Worm (Caenorhabditis elegans): ENCODE measurements around the gene nhx-6.

- TF ChIP-seq lir-3 (tag; optimal IDR thresholded peaks at IDR 0.05) = no peak
- no peak for TF ChIP-seq F44E2.7 (GFP tag; IDR thresholded peaks at IDR 0.05)
- TF ChIP-seq ces-1 (GFP tag; optimal IDR thresholded peaks at IDR 0.05) = no peak
Measured at ce11 chrII:1651804-1652203, 18.8 kb upstream of the nhx-6 start, which contains the start of gene fbxb-16.

All from whole organism, L4 larva.